Fruit fly (Drosophila melanogaster) whole organism, embryonic: ENCODE measurements around the gene dx.

Source experiments
- Abd-B ChIP-seq: fragments of 200-800 bp; sonication (Bioruptor generic); optimal IDR thresholded peaks from 2 replicates; lab custom pipeline; 2018; ENCODE audit warnings: missing biosample characterization, mild to moderate bottlenecking, missing genetic modification characterization, moderate library complexity
- Antp ChIP-seq: fragments of 200-800 bp; sonication (Bioruptor generic); optimal IDR thresholded peaks from 3 replicates; lab custom pipeline; 2016; ENCODE audit warnings: missing biosample characterization, missing genetic modification characterization
- B-H2 ChIP-seq: fragments of 200-800 bp; sonication (Bioruptor generic); optimal IDR thresholded peaks from 2 replicates; lab custom pipeline; 2018; ENCODE audit warnings: missing biosample characterization, mild to moderate bottlenecking, missing genetic modification characterization
- Bteb2 ChIP-seq: fragments of 200-800 bp; sonication (Bioruptor generic); optimal IDR thresholded peaks from 2 replicates; lab custom pipeline; 2016; ENCODE audit warnings: missing biosample characterization, missing genetic modification characterization
- CG10366 ChIP-seq: fragments of 200-800 bp; sonication (Bioruptor generic); IDR thresholded peaks from 2 replicates; pipeline ENCODE4 v1.3.6; 2022; ENCODE audit warnings: missing biosample characterization, missing genetic modification characterization
- CG11456 ChIP-seq: fragments of 200-800 bp; sonication (Bioruptor generic); IDR thresholded peaks from 3 replicates; pipeline ENCODE4 v1.3.6; 2022; ENCODE audit warnings: missing biosample characterization, missing genetic modification characterization
- CG11695 ChIP-seq: fragments of 200-800 bp; sonication (Bioruptor generic); IDR thresholded peaks from 3 replicates; pipeline ENCODE4 v1.3.6; 2022; ENCODE audit warnings: missing biosample characterization, missing genetic modification characterization
- CG12299 ChIP-seq: fragments of 200-800 bp; sonication (Bioruptor generic); optimal IDR thresholded peaks from 2 replicates; lab custom pipeline; 2018; ENCODE audit warnings: missing biosample characterization, mild to moderate bottlenecking, missing genetic modification characterization
- CG12942 ChIP-seq: fragments of 200-800 bp; sonication (Bioruptor generic); optimal IDR thresholded peaks from 3 replicates; lab custom pipeline; 2016; ENCODE audit warnings: missing biosample characterization, missing genetic modification characterization
- CG14014 ChIP-seq: fragments of 200-800 bp; sonication (Bioruptor generic); IDR thresholded peaks from 2 replicates; pipeline ENCODE4 v1.3.6; 2022; ENCODE audit warnings: missing biosample characterization, missing genetic modification characterization
- CG14441 ChIP-seq: fragments of 200-800 bp; sonication (Bioruptor generic); IDR thresholded peaks from 2 replicates; pipeline ENCODE4 v1.3.6; 2022; ENCODE audit warnings: missing biosample characterization, missing genetic modification characterization
- CG15011 ChIP-seq: fragments of 200-800 bp; sonication (Bioruptor generic); optimal IDR thresholded peaks from 3 replicates; lab custom pipeline; 2018; ENCODE audit warnings: missing biosample characterization, mild to moderate bottlenecking, missing genetic modification characterization
- CG17359 ChIP-seq: fragments of 200-800 bp; sonication (Bioruptor generic); optimal IDR thresholded peaks from 3 replicates; lab custom pipeline; 2018; ENCODE audit warnings: missing biosample characterization, mild to moderate bottlenecking, missing genetic modification characterization, moderate library complexity
- CG18262 ChIP-seq: fragments of 200-800 bp; optimal IDR thresholded peaks from 3 replicates; lab custom pipeline; 2019; ENCODE audit warnings: missing biosample characterization, mild to moderate bottlenecking, missing genetic modification characterization, moderate library complexity
- CG2889 ChIP-seq: fragments of 200-800 bp; sonication (Bioruptor generic); IDR thresholded peaks from 3 replicates; pipeline ENCODE4 v1.3.6; 2022; ENCODE audit warnings: missing biosample characterization, missing genetic modification characterization
- CG31388 ChIP-seq: fragments of 200-800 bp; sonication (Bioruptor generic); optimal IDR thresholded peaks from 2 replicates; lab custom pipeline; 2016; ENCODE audit warnings: missing biosample characterization, missing genetic modification characterization
- CG34376 ChIP-seq: fragments of 200-800 bp; sonication (Bioruptor generic); optimal IDR thresholded peaks from 2 replicates; lab custom pipeline; 2018; ENCODE audit warnings: missing biosample characterization, mild to moderate bottlenecking, missing genetic modification characterization
- CG4617 ChIP-seq: fragments of 200-800 bp; sonication (Bioruptor generic); optimal IDR thresholded peaks from 3 replicates; lab custom pipeline; 2016; ENCODE audit warnings: missing biosample characterization, missing genetic modification characterization, borderline replicate concordance
- CG5180 ChIP-seq: fragments of 200-800 bp; sonication (Bioruptor generic); optimal IDR thresholded peaks from 3 replicates; lab custom pipeline; 2017; ENCODE audit warnings: missing biosample characterization, missing genetic modification characterization, mild to moderate bottlenecking, moderate library complexity, missing genetic modification reagents
- CG7963 ChIP-seq: fragments of 200-800 bp; sonication (Bioruptor generic); IDR thresholded peaks from 3 replicates; pipeline ENCODE4 v1.3.6; 2022; ENCODE audit warnings: missing biosample characterization, missing genetic modification characterization; ENCODE audit not compliant: partially characterized antibody
- CrebB ChIP-seq: fragments of 200-800 bp; sonication (Bioruptor generic); optimal IDR thresholded peaks from 3 replicates; lab custom pipeline; 2018; ENCODE audit warnings: missing biosample characterization, mild to moderate bottlenecking, missing genetic modification characterization
- HLH54F ChIP-seq: fragments of 200-800 bp; sonication (Bioruptor generic); optimal IDR thresholded peaks from 3 replicates; lab custom pipeline; 2016; ENCODE audit warnings: missing biosample characterization, missing genetic modification characterization
- Hey ChIP-seq: fragments of 200-800 bp; sonication (Bioruptor generic); optimal IDR thresholded peaks from 3 replicates; lab custom pipeline; 2018; ENCODE audit warnings: missing biosample characterization, mild to moderate bottlenecking, missing genetic modification characterization
- Hr3 ChIP-seq: fragments of 200-800 bp; sonication (Bioruptor generic); optimal IDR thresholded peaks from 3 replicates; lab custom pipeline; 2016; ENCODE audit warnings: missing biosample characterization, missing genetic modification characterization
- NC2α ChIP-seq: fragments of 200-800 bp; sonication (Bioruptor generic); optimal IDR thresholded peaks from 2 replicates; lab custom pipeline; 2016; ENCODE audit warnings: missing biosample characterization, missing genetic modification characterization
- NFAT ChIP-seq: fragments of 200-800 bp; sonication (Bioruptor generic); IDR thresholded peaks from 2 replicates; pipeline ENCODE4 v1.3.6; 2022; ENCODE audit warnings: missing biosample characterization, missing genetic modification characterization
- Sox102F ChIP-seq: fragments of 200-800 bp; sonication (Bioruptor generic); optimal IDR thresholded peaks from 2 replicates; lab custom pipeline; 2018; ENCODE audit warnings: missing biosample characterization, mild to moderate bottlenecking, missing genetic modification characterization, moderate library complexity
- Ssrp ChIP-seq: fragments of 200-800 bp; sonication (Bioruptor generic); optimal IDR thresholded peaks from 2 replicates; lab custom pipeline; 2018; ENCODE audit warnings: missing biosample characterization, mild to moderate bottlenecking, missing genetic modification characterization, moderate library complexity
- TFAM ChIP-seq: fragments of 200-800 bp; sonication (Bioruptor generic); optimal IDR thresholded peaks from 2 replicates; lab custom pipeline; 2017; ENCODE audit warnings: missing biosample characterization, missing genetic modification characterization, inconsistent platforms
- Xrp1 ChIP-seq: fragments of 200-800 bp; sonication (Bioruptor generic); IDR thresholded peaks from 2 replicates; pipeline ENCODE4 v1.3.6; 2022; ENCODE audit warnings: missing biosample characterization, missing genetic modification characterization
- ab ChIP-seq: fragments of 200-800 bp; sonication (Bioruptor generic); optimal IDR thresholded peaks from 2 replicates; lab custom pipeline; 2016; ENCODE audit warnings: missing biosample characterization, missing genetic modification characterization
- br ChIP-seq: fragments of >200 bp; optimal IDR thresholded peaks from 2 replicates; lab custom pipeline; 2017
- cas ChIP-seq: fragments of 200-800 bp; sonication (Bioruptor generic); IDR thresholded peaks from 2 replicates; pipeline ENCODE4 v1.3.6; 2022; ENCODE audit warnings: missing biosample characterization, missing genetic modification characterization
- dmrt11E ChIP-seq: fragments of 200-800 bp; sonication (Bioruptor generic); optimal IDR thresholded peaks from 3 replicates; lab custom pipeline; 2018; ENCODE audit warnings: missing biosample characterization, mild to moderate bottlenecking, missing genetic modification characterization, moderate library complexity
- emc ChIP-seq: fragments of 200-800 bp; sonication (Bioruptor generic); optimal IDR thresholded peaks from 2 replicates; lab custom pipeline; 2016; ENCODE audit warnings: missing biosample characterization, missing genetic modification characterization
- ems ChIP-seq: fragments of 200-800 bp; sonication (Bioruptor generic); optimal IDR thresholded peaks from 3 replicates; lab custom pipeline; 2016; ENCODE audit warnings: missing biosample characterization, missing genetic modification characterization
- eyg ChIP-seq: fragments of 200-800 bp; sonication (Bioruptor generic); optimal IDR thresholded peaks from 3 replicates; lab custom pipeline; 2016; ENCODE audit warnings: missing biosample characterization, missing genetic modification characterization
- jing ChIP-seq: fragments of 200-800 bp; sonication (Bioruptor generic); optimal IDR thresholded peaks from 2 replicates; lab custom pipeline; 2018; ENCODE audit warnings: missing biosample characterization, mild to moderate bottlenecking, missing genetic modification characterization
- kni ChIP-seq: fragments of 200-800 bp; sonication (Bioruptor generic); optimal IDR thresholded peaks from 3 replicates; lab custom pipeline; 2017; ENCODE audit warnings: mild to moderate bottlenecking, missing biosample characterization, missing genetic modification reagents, missing genetic modification characterization
- nerfin-1 ChIP-seq: fragments of 200-800 bp; sonication (Bioruptor generic); optimal IDR thresholded peaks from 3 replicates; lab custom pipeline; 2019; ENCODE audit warnings: missing biosample characterization, mild to moderate bottlenecking, missing genetic modification characterization, moderate library complexity
- nom ChIP-seq: fragments of 200-800 bp; sonication (Bioruptor generic); optimal IDR thresholded peaks from 2 replicates; lab custom pipeline; 2017; ENCODE audit warnings: missing biosample characterization, missing genetic modification characterization, mild to moderate bottlenecking, moderate library complexity, missing genetic modification reagents
- pfk ChIP-seq: fragments of 200-800 bp; sonication (Bioruptor generic); optimal IDR thresholded peaks from 2 replicates; lab custom pipeline; 2018; ENCODE audit warnings: missing biosample characterization, mild to moderate bottlenecking, missing genetic modification characterization, moderate library complexity
- pum ChIP-seq: fragments of 200-800 bp; sonication (Bioruptor generic); optimal IDR thresholded peaks from 2 replicates; lab custom pipeline; 2016; ENCODE audit warnings: missing biosample characterization, missing genetic modification characterization
- row ChIP-seq: fragments of 200-800 bp; sonication (Bioruptor generic); IDR thresholded peaks from 3 replicates; pipeline ENCODE4 v1.3.6; 2022; ENCODE audit warnings: missing biosample characterization, missing genetic modification characterization
- sisA ChIP-seq: fragments of 200-800 bp; sonication (Bioruptor generic); IDR thresholded peaks from 2 replicates; pipeline ENCODE4 v1.3.6; 2022; ENCODE audit warnings: missing biosample characterization, missing genetic modification characterization
- so ChIP-seq: fragments of 200-800 bp; sonication (Bioruptor generic); IDR thresholded peaks from 3 replicates; pipeline ENCODE4 v1.3.6; 2022; ENCODE audit warnings: missing biosample characterization, missing genetic modification characterization
- stc ChIP-seq: fragments of 200-800 bp; sonication (Bioruptor generic); IDR thresholded peaks from 2 replicates; pipeline ENCODE4 v1.3.6; 2022; ENCODE audit warnings: missing biosample characterization, missing genetic modification characterization
- sug ChIP-seq: fragments of 200-800 bp; optimal IDR thresholded peaks from 2 replicates; lab custom pipeline; 2019; ENCODE audit warnings: missing biosample characterization, mild to moderate bottlenecking, missing genetic modification characterization, moderate library complexity
- tio ChIP-seq: fragments of 200-800 bp; sonication (Bioruptor generic); optimal IDR thresholded peaks from 2 replicates; lab custom pipeline; 2017; ENCODE audit warnings: missing biosample characterization, missing genetic modification characterization, inconsistent platforms
- twi ChIP-seq: fragments of 200-800 bp; optimal IDR thresholded peaks from 2 replicates; lab custom pipeline; 2019; ENCODE audit warnings: missing biosample characterization, mild to moderate bottlenecking, missing genetic modification characterization, moderate library complexity
- vnd ChIP-seq: fragments of 200-800 bp; sonication (Bioruptor generic); IDR thresholded peaks from 3 replicates; pipeline ENCODE4 v1.3.6; 2022; ENCODE audit warnings: missing biosample characterization, missing genetic modification characterization; ENCODE audit not compliant: partially characterized antibody

dx gene

dm6 chrX:6574488-6574887 is 40.7 kb downstream of the dx start (continued):
- no peak for TF ChIP-seq Bteb2 (GFP tag; lab: Kevin White, UChicago)
- TF ChIP-seq CG31388 = no peak
- TF ChIP-seq vnd (GFP tag; lab: Robert Waterston, UW) = no peak
- no peak for TF ChIP-seq nerfin-1 (tag; lab: Kevin White, UChicago)
- no peak for TF ChIP-seq dmrt11E (tag; lab: Kevin White, UChicago)
- 0 out of 3 replicates have a peak, but pooled peaks have one; percentile 11 for TF ChIP-seq CG11695 (GFP tag; lab: Robert Waterston, UW)
- TF ChIP-seq CG34376 (GFP tag; lab: Kevin White, UChicago) = no peak
- 0 out of 3 replicates have a peak, but pooled peaks have one; percentile 19 for TF ChIP-seq so (GFP tag; lab: Robert Waterston, UW)
- peak; percentile 50 for TF ChIP-seq CG10366
- no peak for TF ChIP-seq Antp (GFP tag; lab: Kevin White, UChicago)
- no peak for TF ChIP-seq Abd-B (GFP tag; lab: Kevin White, UChicago)
- no peak for TF ChIP-seq pfk
- TF ChIP-seq emc = no peak
- TF ChIP-seq twi = no peak
- peak; percentile 47 for TF ChIP-seq sisA (GFP tag; lab: Robert Waterston, UW)
- TF ChIP-seq Hey (tag; lab: Kevin White, UChicago) = no peak
- TF ChIP-seq pum (GFP tag; lab: Kevin White, UChicago) = peak; percentile 5
- peak; percentile 33 for TF ChIP-seq CG17359 (tag; lab: Kevin White, UChicago)
- 0 out of 2 replicates have a peak, but pooled peaks have one; percentile 34 for TF ChIP-seq CG14014 (GFP tag; lab: Robert Waterston, UW)
- TF ChIP-seq CG15011 (GFP tag; lab: Kevin White, UChicago) = no peak
- peak; percentile 11 for TF ChIP-seq Ssrp (tag; lab: Kevin White, UChicago)
- peak; percentile 35; the same call in 1 of the 2 replicates for TF ChIP-seq Xrp1
- TF ChIP-seq Hr3 (GFP tag; lab: Kevin White, UChicago) = no peak
- no peak for TF ChIP-seq kni
- TF ChIP-seq ab (GFP tag; lab: Kevin White, UChicago) = no peak
- TF ChIP-seq cas = no peak
- TF ChIP-seq eyg (GFP tag; lab: Kevin White, UChicago) = no peak
- TF ChIP-seq CG11456 = peak; percentile 54; the same call in 1 of the 3 replicates
- TF ChIP-seq NFAT (GFP tag; lab: Robert Waterston, UW) = 0 out of 2 replicates have a peak, but pooled peaks have one; percentile 27
- no peak for TF ChIP-seq br (lab: Kevin White, UChicago)
- TF ChIP-seq CG14441 = peak; percentile 39; the same call in 1 of the 2 replicates
- TF ChIP-seq B-H2 (GFP tag; lab: Kevin White, UChicago) = no peak
- no peak for TF ChIP-seq nom (GFP tag; lab: Kevin White, UChicago)
- TF ChIP-seq CG7963 (GFP tag; lab: Robert Waterston, UW) = no peak
- TF ChIP-seq ems (GFP tag; lab: Kevin White, UChicago) = no peak
- TF ChIP-seq CG5180 (GFP tag; lab: Kevin White, UChicago) = no peak
- no peak for TF ChIP-seq HLH54F (GFP tag; lab: Kevin White, UChicago)
- TF ChIP-seq CrebB = no peak
- no peak for TF ChIP-seq TFAM (GFP tag; lab: Kevin White, UChicago)
- 0 out of 3 replicates have a peak, but pooled peaks have one; percentile 37 for TF ChIP-seq CG2889 (GFP tag; lab: Robert Waterston, UW)
- TF ChIP-seq tio (GFP tag; lab: Kevin White, UChicago) = peak; percentile 14
- TF ChIP-seq NC2α = no peak
- no peak for TF ChIP-seq CG12299 (tag; lab: Kevin White, UChicago)
- peak; percentile 51; the same call in 1 of the 2 replicates for TF ChIP-seq stc (GFP tag; lab: Robert Waterston, UW)
- TF ChIP-seq row (GFP tag; lab: Robert Waterston, UW) = peak; percentile 60
- TF ChIP-seq jing (GFP tag; lab: Kevin White, UChicago) = peak; percentile 2
- TF ChIP-seq Sox102F (GFP tag; lab: Kevin White, UChicago) = peak; percentile 31
- no peak for TF ChIP-seq CG12942 (GFP tag; lab: Kevin White, UChicago)
- TF ChIP-seq sug (tag; lab: Kevin White, UChicago) = no peak
- TF ChIP-seq CG18262 (tag; lab: Kevin White, UChicago) = no peak
- TF ChIP-seq CG4617 = no peak
